Worm (Caenorhabditis elegans): Measurements from ENCODE around the gene W07G4.1.

Gene W07G4.1

ce11 chrV:13046125-13047123 lies 13.1 kb downstream of the W07G4.1 start (continued):
- no peak for TF ChIP-seq ZK546.5 (tag; optimal IDR thresholded peaks at IDR 0.05)
- peak; percentile 16 for TF ChIP-seq mes-2 (tag; optimal IDR thresholded peaks at IDR 0.05; ENCODE audit: poor library complexity, severe bottlenecking)
- no peak for TF ChIP-seq egl-27 (tag; optimal IDR thresholded peaks at IDR 0.05)
- TF ChIP-seq madf-5 (GFP tag; IDR thresholded peaks at IDR 0.05) = no peak
- no peak for TF ChIP-seq hmg-1.1 (GFP tag; IDR thresholded peaks at IDR 0.05)
- TF ChIP-seq mxl-3 (GFP tag; optimal IDR thresholded peaks at IDR 0.05) = no peak
- peak; percentile 45; the same call in 1 of the 2 replicates for TF ChIP-seq tra-1 (GFP tag; IDR thresholded peaks at IDR 0.05)
- no peak for TF ChIP-seq ceh-32 (tag; optimal IDR thresholded peaks at IDR 0.05; ENCODE audit: poor library complexity)
- TF ChIP-seq F37D6.2 (tag; optimal IDR thresholded peaks at IDR 0.05) = no peak
- TF ChIP-seq ztf-11 (tag; optimal IDR thresholded peaks at IDR 0.05) = no peak
- TF ChIP-seq ctbp-1 (GFP tag; IDR thresholded peaks at IDR 0.05) = 0 out of 2 replicates have a peak, but pooled peaks have one; percentile 8
- peak; percentile 6 for TF ChIP-seq hlh-30 (tag; optimal IDR thresholded peaks at IDR 0.05; ENCODE audit: insufficient read depth)
- peak in 1 of 2 experiments; percentile 62 for TF ChIP-seq unc-62 (GFP tag; optimal IDR thresholded peaks at IDR 0.05 in 1 of 2)
- no peak for TF ChIP-seq unc-62 (tag; optimal IDR thresholded peaks at IDR 0.05)
- no peak for TF ChIP-seq Y105C5A.15 (GFP tag; IDR thresholded peaks at IDR 0.05)
- TF ChIP-seq Y5F2A.4 (GFP tag; optimal IDR thresholded peaks at IDR 0.05) = no peak
- TF ChIP-seq tag-97 (GFP tag; IDR thresholded peaks at IDR 0.05) = no peak
- peak; percentile 59 for TF ChIP-seq pqm-1 (tag; optimal IDR thresholded peaks at IDR 0.05)
- no peak for TF ChIP-seq daf-12 (tag; optimal IDR thresholded peaks at IDR 0.05)
- TF ChIP-seq fkh-10 (GFP tag; optimal IDR thresholded peaks at IDR 0.05) = no peak
- TF ChIP-seq daf-16 (GFP tag; optimal IDR thresholded peaks at IDR 0.05) = peak in 1 of 2 experiments; percentile 35
- peak; percentile 64 for TF ChIP-seq daf-16 (tag; optimal IDR thresholded peaks at IDR 0.05)
- no peak for TF ChIP-seq ceh-20 (GFP tag; IDR thresholded peaks at IDR 0.05)
- TF ChIP-seq daf-19 (GFP tag; conservative IDR thresholded peaks at IDR 0.05) = no peak

- TF ChIP-seq Y48G9A.11 (GFP tag; IDR thresholded peaks at IDR 0.05) = no peak
- no peak for TF ChIP-seq snpc-1.2 (GFP tag; IDR thresholded peaks at IDR 0.05)
- TF ChIP-seq tag-97 (GFP tag; IDR thresholded peaks at IDR 0.05) = no peak
- no peak for TF ChIP-seq lsy-2 (tag; optimal IDR thresholded peaks at IDR 0.05)
- no peak for TF ChIP-seq snpc-4 (tag; optimal IDR thresholded peaks at IDR 0.05)
- peak; percentile 65 for TF ChIP-seq dmd-6 (GFP tag; IDR thresholded peaks at IDR 0.05)
- no peak for TF ChIP-seq nhr-11 (tag; optimal IDR thresholded peaks at IDR 0.05)
- no peak for TF ChIP-seq dmd-8 (GFP tag; IDR thresholded peaks at IDR 0.05)
- TF ChIP-seq aly-2 (tag; optimal IDR thresholded peaks at IDR 0.05) = no peak
- no peak for TF ChIP-seq nhr-76 (tag; optimal IDR thresholded peaks at IDR 0.05)
- no peak for TF ChIP-seq ceh-32 (tag; optimal IDR thresholded peaks at IDR 0.05; ENCODE audit: poor library complexity)
- no peak for TF ChIP-seq egl-27 (tag; optimal IDR thresholded peaks at IDR 0.05)
- no peak for TF ChIP-seq nhr-42 (GFP tag; IDR thresholded peaks at IDR 0.05)
- no peak for TF ChIP-seq skn-1 (tag; optimal IDR thresholded peaks at IDR 0.05)
- no peak for TF ChIP-seq dpl-1 (GFP tag; optimal IDR thresholded peaks at IDR 0.05)
- peak in 1 of 2 experiments; percentile 24 for TF ChIP-seq daf-16 (GFP tag; optimal IDR thresholded peaks at IDR 0.05)
- no peak for TF ChIP-seq daf-16 (tag; optimal IDR thresholded peaks at IDR 0.05)
- TF ChIP-seq nhr-102 (tag; optimal IDR thresholded peaks at IDR 0.05) = no peak
- TF ChIP-seq mdt-29 (GFP tag; IDR thresholded peaks at IDR 0.05) = no peak
- TF ChIP-seq hif-1 (tag; optimal IDR thresholded peaks at IDR 0.05) = peak; percentile 37 to 87
- no peak for TF ChIP-seq T26A8.4 (GFP tag; IDR thresholded peaks at IDR 0.05)
- TF ChIP-seq lin-29 (GFP tag; IDR thresholded peaks at IDR 0.05) = no peak
- TF ChIP-seq fkh-10 (GFP tag; optimal IDR thresholded peaks at IDR 0.05) = no peak
- no peak for TF ChIP-seq zag-1 (tag; optimal IDR thresholded peaks at IDR 0.05)
- TF ChIP-seq attf-4 (tag; optimal IDR thresholded peaks at IDR 0.05) = no peak
- peak in 1 of 2 experiments; percentile 23 for TF ChIP-seq unc-62 (GFP tag; optimal IDR thresholded peaks at IDR 0.05 in 1 of 2)
- no peak for TF ChIP-seq unc-62 (tag; optimal IDR thresholded peaks at IDR 0.05)
- TF ChIP-seq dmd-9 (GFP tag; IDR thresholded peaks at IDR 0.05) = no peak
- TF ChIP-seq sdz-12 (GFP tag; optimal IDR thresholded peaks at IDR 0.05) = no peak
- no peak for TF ChIP-seq saeg-2 (GFP tag; IDR thresholded peaks at IDR 0.05)
- TF ChIP-seq nhr-77 (tag; optimal IDR thresholded peaks at IDR 0.05) = no peak
- TF ChIP-seq jun-1 (tag; optimal IDR thresholded peaks at IDR 0.05) = no peak
Observed at ce11 chrV:13047574-13048030, 14.3 kb downstream of the W07G4.1 start, which contains the start of gene W07G4.5. Gene W07G4.5, plus strand, starts transcription at chrV:13047980.
